Fruit fly (Drosophila melanogaster) whole organism, embryonic: ENCODE measurements around the gene CG4613.
A peak's percentile ranks its signal among the peaks of the same experiment; 100 is the strongest.

Experiments
- ATbp ChIP-seq: fragments of 200-800 bp; sonication (Bioruptor generic); optimal IDR thresholded peaks from 2 replicates; lab custom pipeline; 2017; ENCODE audit warnings: missing biosample characterization, mild to moderate bottlenecking, missing genetic modification characterization, missing genetic modification reagents
- Atf-2 ChIP-seq: fragments of 200-800 bp; sonication (Bioruptor generic); optimal IDR thresholded peaks from 2 replicates; lab custom pipeline; 2016; ENCODE audit warnings: missing biosample characterization, missing genetic modification characterization
- Awh ChIP-seq: fragments of 200-800 bp; sonication (Bioruptor generic); IDR thresholded peaks from 2 replicates; pipeline ENCODE4, ENCODE4 v1.3.6; 2022; ENCODE audit warnings: missing biosample characterization, missing genetic modification characterization
- Bgb ChIP-seq: fragments of 200-800 bp; sonication (Bioruptor generic); IDR thresholded peaks from 2 replicates; pipeline ENCODE4 v1.3.6; 2022; ENCODE audit warnings: missing biosample characterization, missing genetic modification characterization; ENCODE audit not compliant: partially characterized antibody
- CG10543 ChIP-seq: fragments of 200-800 bp; sonication (Bioruptor generic); optimal IDR thresholded peaks from 3 replicates; lab custom pipeline; 2017; ENCODE audit warnings: missing biosample characterization, mild to moderate bottlenecking, missing genetic modification characterization, moderate library complexity
- CG11695 ChIP-seq: fragments of 200-800 bp; sonication (Bioruptor generic); IDR thresholded peaks from 3 replicates; pipeline ENCODE4 v1.3.6; 2022; ENCODE audit warnings: missing biosample characterization, missing genetic modification characterization
- CG12104 ChIP-seq: fragments of 200-800 bp; sonication (Bioruptor generic); optimal IDR thresholded peaks from 3 replicates; lab custom pipeline; 2016; ENCODE audit warnings: missing biosample characterization, missing genetic modification characterization
- CG13296 ChIP-seq: fragments of 200-800 bp; sonication (Bioruptor generic); optimal IDR thresholded peaks from 3 replicates; lab custom pipeline; 2018; ENCODE audit warnings: missing biosample characterization, mild to moderate bottlenecking, missing genetic modification characterization
- CG14965 ChIP-seq: fragments of 200-800 bp; sonication (Bioruptor generic); optimal IDR thresholded peaks from 2 replicates; lab custom pipeline; 2016; ENCODE audit warnings: missing biosample characterization, missing genetic modification characterization, borderline replicate concordance
- CG15479 ChIP-seq: fragments of 200-800 bp; sonication (Bioruptor generic); optimal IDR thresholded peaks from 3 replicates; lab custom pipeline; 2019; ENCODE audit warnings: missing biosample characterization, mild to moderate bottlenecking, missing genetic modification characterization, moderate library complexity
- CG18619 ChIP-seq: fragments of 200-800 bp; sonication (Bioruptor generic); optimal IDR thresholded peaks from 3 replicates; lab custom pipeline; 2017; ENCODE audit warnings: missing biosample characterization, mild to moderate bottlenecking, missing genetic modification characterization
- CG2199 ChIP-seq: fragments of 200-800 bp; sonication (Bioruptor generic); IDR thresholded peaks from 3 replicates; pipeline ENCODE4 v1.3.6; 2022; ENCODE audit warnings: missing biosample characterization, missing genetic modification characterization
- CG30431 ChIP-seq: fragments of 200-800 bp; sonication (Bioruptor generic); optimal IDR thresholded peaks from 2 replicates; lab custom pipeline; 2017; ENCODE audit warnings: missing biosample characterization, missing genetic modification characterization
- CG4328 ChIP-seq: fragments of 200-800 bp; sonication (Bioruptor generic); optimal IDR thresholded peaks from 3 replicates; lab custom pipeline; 2017; ENCODE audit warnings: missing biosample characterization, missing genetic modification reagents, missing genetic modification characterization
- CG5953 ChIP-seq: fragments of 200-800 bp; sonication (Bioruptor generic); IDR thresholded peaks from 2 replicates; pipeline ENCODE4 v1.3.6; 2022; ENCODE audit warnings: missing biosample characterization, missing genetic modification characterization
- CG9797 ChIP-seq: fragments of 200-800 bp; sonication (Bioruptor generic); optimal IDR thresholded peaks from 3 replicates; lab custom pipeline; 2018; ENCODE audit warnings: missing biosample characterization, mild to moderate bottlenecking, missing genetic modification characterization
- CTCF ChIP-seq: fragments of 200-800 bp; sonication (Bioruptor generic); optimal IDR thresholded peaks from 2 replicates; lab custom pipeline; 2017; ENCODE audit warnings: missing biosample characterization, mild to moderate bottlenecking, missing genetic modification characterization, moderate library complexity
- Dll ChIP-seq: fragments of 200-800 bp; sonication (Bioruptor generic); IDR thresholded peaks from 4 replicates; pipeline ENCODE4 v1.3.6; 2022; ENCODE audit warnings: missing biosample characterization, missing genetic modification characterization; ENCODE audit not compliant: partially characterized antibody
- Fer1 ChIP-seq: fragments of 200-800 bp; sonication (Bioruptor generic); optimal IDR thresholded peaks from 2 replicates; lab custom pipeline; 2017; ENCODE audit warnings: missing biosample characterization, mild to moderate bottlenecking, missing genetic modification characterization
- GATAe ChIP-seq: fragments of 200-800 bp; sonication (Bioruptor generic); conservative IDR thresholded peaks from 2 replicates; pipeline ENCODE4 v1.3.6; 2022; ENCODE audit warnings: missing biosample characterization, missing genetic modification characterization
- Gug ChIP-seq: fragments of 200-800 bp; sonication (Bioruptor generic); IDR thresholded peaks from 4 replicates; pipeline ENCODE4 v1.3.6; 2022; ENCODE audit warnings: missing biosample characterization, missing genetic modification characterization
- Med ChIP-seq: fragments of 200-800 bp; sonication (Bioruptor generic); peaks from one replicate; lab custom pipeline; 2016; ENCODE audit warnings: missing biosample characterization, missing genetic modification characterization, mild to moderate bottlenecking, inconsistent platforms, moderate library complexity
- Mrtf ChIP-seq: fragments of 200-800 bp; sonication (Bioruptor generic); IDR thresholded peaks from 3 replicates; pipeline ENCODE4 v1.3.6; 2022; ENCODE audit warnings: missing biosample characterization, missing genetic modification characterization
- Pdp1 ChIP-seq, 2 experiments: fragments of 200-800 bp; sonication (Bioruptor generic); optimal IDR thresholded peaks; 3 replicates each; lab custom pipeline; 2016; ENCODE audit warnings: missing biosample characterization in 2 of 2, missing genetic modification characterization in 2 of 2, mild to moderate bottlenecking in 1 of 2, moderate library complexity in 1 of 2
- Rfx ChIP-seq: fragments of 200-800 bp; sonication (Bioruptor generic); IDR thresholded peaks from 2 replicates; pipeline ENCODE4 v1.3.6; 2022; ENCODE audit warnings: missing biosample characterization, missing genetic modification characterization
- Rx ChIP-seq: fragments of 200-800 bp; sonication (Bioruptor generic); IDR thresholded peaks from 2 replicates; pipeline ENCODE4 v1.3.6; 2022; ENCODE audit warnings: missing biosample characterization, missing genetic modification characterization
- Stat92E ChIP-seq, 3 experiments: fragments of >200 bp in 2 of 3; fragments of 200-800 bp in 1 of 3; sonication (Bioruptor generic) in 1 of 3; optimal IDR thresholded peaks; 2 replicates each; lab custom pipeline; 2017 to 2019; ENCODE audit warnings: missing biosample characterization in 3 of 3, missing genetic modification characterization in 3 of 3, mild to moderate bottlenecking in 1 of 3, moderate library complexity in 1 of 3
- ac ChIP-seq: fragments of 200-800 bp; sonication (Bioruptor generic); optimal IDR thresholded peaks from 3 replicates; lab custom pipeline; 2017; ENCODE audit warnings: missing biosample characterization, mild to moderate bottlenecking, missing genetic modification characterization
- bcd ChIP-seq: fragments of 200-800 bp; sonication (Bioruptor generic); optimal IDR thresholded peaks from 2 replicates; lab custom pipeline; 2017; ENCODE audit warnings: missing biosample characterization, mild to moderate bottlenecking, missing genetic modification characterization
- chn ChIP-seq: fragments of 200-800 bp; sonication (Bioruptor generic); optimal IDR thresholded peaks from 2 replicates; lab custom pipeline; 2016; ENCODE audit warnings: missing biosample characterization, missing genetic modification characterization
- crol ChIP-seq: fragments of 200-800 bp; sonication (Bioruptor generic); IDR thresholded peaks from 2 replicates; pipeline ENCODE4 v1.3.6; 2022; ENCODE audit warnings: missing biosample characterization, missing genetic modification characterization
- cwo ChIP-seq: fragments of 200-800 bp; sonication (Bioruptor generic); optimal IDR thresholded peaks from 3 replicates; lab custom pipeline; 2017; ENCODE audit warnings: missing biosample characterization, missing genetic modification characterization, mild to moderate bottlenecking, moderate library complexity, missing genetic modification reagents
- fd102C ChIP-seq: fragments of 200-800 bp; sonication (Bioruptor generic); optimal IDR thresholded peaks from 2 replicates; lab custom pipeline; 2018; ENCODE audit warnings: missing biosample characterization, mild to moderate bottlenecking, missing genetic modification characterization, moderate library complexity
- ftz-f1 ChIP-seq: fragments of 200-800 bp; sonication (Bioruptor generic); optimal IDR thresholded peaks from 2 replicates; lab custom pipeline; 2016; ENCODE audit warnings: missing biosample characterization, missing genetic modification characterization
- grn ChIP-seq: fragments of 200-800 bp; sonication (Bioruptor generic); optimal IDR thresholded peaks from 3 replicates; lab custom pipeline; 2017; ENCODE audit warnings: missing biosample characterization, missing genetic modification characterization
- kni ChIP-seq: fragments of 200-800 bp; sonication (Bioruptor generic); optimal IDR thresholded peaks from 3 replicates; lab custom pipeline; 2017; ENCODE audit warnings: mild to moderate bottlenecking, missing biosample characterization, missing genetic modification reagents, missing genetic modification characterization
- mirr ChIP-seq: fragments of 200-800 bp; sonication (Bioruptor generic); optimal IDR thresholded peaks from 3 replicates; lab custom pipeline; 2018; ENCODE audit warnings: missing biosample characterization, mild to moderate bottlenecking, missing genetic modification characterization
- org-1 ChIP-seq: fragments of 200-800 bp; sonication (Bioruptor generic); optimal IDR thresholded peaks from 2 replicates; lab custom pipeline; 2017; ENCODE audit warnings: missing biosample characterization, missing genetic modification characterization
- peb ChIP-seq: fragments of 200-800 bp; sonication (Bioruptor generic); IDR thresholded peaks from 2 replicates; pipeline ENCODE4 v1.3.6; 2022; ENCODE audit warnings: missing biosample characterization, missing genetic modification characterization
- pum ChIP-seq: fragments of 200-800 bp; sonication (Bioruptor generic); optimal IDR thresholded peaks from 2 replicates; lab custom pipeline; 2016; ENCODE audit warnings: missing biosample characterization, missing genetic modification characterization
- sc ChIP-seq, 3 experiments: fragments of >200 bp in 2 of 3; fragments of 200-800 bp in 1 of 3; sonication (Bioruptor generic) in 1 of 3; optimal IDR thresholded peaks; 2 replicates in 2 of 3; 3 replicates in 1 of 3; lab custom pipeline; 2017; ENCODE audit warnings: mild to moderate bottlenecking in 1 of 3, missing biosample characterization in 1 of 3, missing genetic modification characterization in 1 of 3, missing genetic modification reagents in 1 of 3
- sens ChIP-seq: fragments of 200-800 bp; sonication (Bioruptor generic); peaks from one replicate; lab custom pipeline; 2016; ENCODE audit warnings: missing biosample characterization, missing genetic modification characterization
- seq ChIP-seq: fragments of 200-800 bp; sonication (Bioruptor generic); IDR thresholded peaks from 2 replicates; pipeline ENCODE4 v1.3.6; 2022; ENCODE audit warnings: missing biosample characterization, missing genetic modification characterization
- slbo ChIP-seq: fragments of 200-800 bp; sonication (Bioruptor generic); IDR thresholded peaks from 2 replicates; pipeline ENCODE4 v1.3.6; 2022; ENCODE audit warnings: missing biosample characterization, missing genetic modification characterization
- vvl ChIP-seq: fragments of 200-800 bp; sonication (Bioruptor generic); IDR thresholded peaks from 2 replicates; pipeline ENCODE4 v1.3.6; 2022; ENCODE audit warnings: missing biosample characterization, missing genetic modification characterization

The CG4613 gene

dm6 chr3L:14547811-14548765, 26.6 kb upstream of the CG4613 start (continued):
- peak; percentile 73 for TF ChIP-seq Med (GFP tag; lab: Kevin White, UChicago)
- TF ChIP-seq bcd (GFP tag; lab: Kevin White, UChicago) = no peak
- no peak for TF ChIP-seq fd102C (GFP tag; lab: Kevin White, UChicago)
- 0 out of 2 replicates have a peak, but pooled peaks have one; percentile 9 for TF ChIP-seq vvl (GFP tag; lab: Robert Waterston, UW)
- TF ChIP-seq CG12104 (GFP tag; lab: Kevin White, UChicago) = no peak
- no peak for TF ChIP-seq Stat92E (GFP tag; optimal IDR thresholded peaks at IDR 0.05; lab: Kevin White, UChicago)

dm6 chr3L:14546918-14547533, 25.5 kb upstream of the CG4613 start:
- TF ChIP-seq ac (GFP tag; lab: Kevin White, UChicago) = no peak
- no peak for TF ChIP-seq sc (optimal IDR thresholded peaks at IDR 0.05; lab: Kevin White, UChicago)
- TF ChIP-seq sc (GFP tag; optimal IDR thresholded peaks at IDR 0.05; lab: Kevin White, UChicago) = no peak
- no peak for TF ChIP-seq CG18619 (GFP tag; lab: Kevin White, UChicago)
- TF ChIP-seq CTCF (GFP tag; lab: Kevin White, UChicago) = no peak
- TF ChIP-seq CG10543 = peak; percentile 22
- 0 out of 2 replicates have a peak, but pooled peaks have one; percentile 30 for TF ChIP-seq CG5953
- TF ChIP-seq Awh (GFP tag; lab: Robert Waterston, UW) = no peak
- no peak for TF ChIP-seq org-1
- TF ChIP-seq ftz-f1 (GFP tag; lab: Kevin White, UChicago) = peak; percentile 93
- TF ChIP-seq Fer1 (GFP tag; lab: Kevin White, UChicago) = peak; percentile 1
- no peak for TF ChIP-seq seq (GFP tag; lab: Robert Waterston, UW)
- TF ChIP-seq chn = no peak
- no peak for TF ChIP-seq CG4328
- TF ChIP-seq crol (GFP tag; lab: Robert Waterston, UW) = peak; percentile 36
- peak; percentile 71; the same call in 1 of the 3 replicates for TF ChIP-seq CG2199
- peak; percentile 28 for TF ChIP-seq kni (GFP tag; lab: Kevin White, UChicago)
- TF ChIP-seq sens (GFP tag; lab: Kevin White, UChicago) = peak; percentile 32
- peak; percentile 72 for TF ChIP-seq Med (GFP tag; lab: Kevin White, UChicago)
- TF ChIP-seq Rx (GFP tag; lab: Robert Waterston, UW) = no peak
- TF ChIP-seq pum = no peak
- no peak for TF ChIP-seq ATbp (GFP tag; lab: Kevin White, UChicago)
- no peak for TF ChIP-seq Gug (GFP tag; lab: Robert Waterston, UW)
- TF ChIP-seq mirr (GFP tag; lab: Kevin White, UChicago) = peak; percentile 56
- TF ChIP-seq Rfx (GFP tag; lab: Robert Waterston, UW) = no peak
- TF ChIP-seq GATAe (GFP tag; lab: Robert Waterston, UW) = peak; percentile 55; the same call in 1 of the 2 replicates
- TF ChIP-seq peb = no peak
- TF ChIP-seq Bgb (GFP tag; lab: Robert Waterston, UW) = 0 out of 2 replicates have a peak, but pooled peaks have one; percentile 7
- peak; percentile 68 for TF ChIP-seq CG15479
- TF ChIP-seq CG9797 (GFP tag; lab: Kevin White, UChicago) = no peak
- TF ChIP-seq slbo = 0 out of 2 replicates have a peak, but pooled peaks have one; percentile 3
- TF ChIP-seq cwo (GFP tag; lab: Kevin White, UChicago) = peak; percentile 29
- TF ChIP-seq CG11695 (GFP tag; lab: Robert Waterston, UW) = peak; percentile 88
- peak; percentile 27 for TF ChIP-seq grn (GFP tag; lab: Kevin White, UChicago)
- TF ChIP-seq CG14965 = no peak
- no peak for TF ChIP-seq Atf-2 (GFP tag; lab: Kevin White, UChicago)
- TF ChIP-seq Dll (GFP tag; lab: Robert Waterston, UW) = no peak
- TF ChIP-seq Mrtf = 0 out of 3 replicates have a peak, but pooled peaks have one; percentile 22
- TF ChIP-seq CG13296 (GFP tag; lab: Kevin White, UChicago) = no peak
- no peak for TF ChIP-seq CG30431 (GFP tag; lab: Kevin White, UChicago)
- TF ChIP-seq Pdp1 (GFP tag; optimal IDR thresholded peaks at IDR 0.05; lab: Kevin White, UChicago) = peak in 1 of 2 experiments; percentile 95
